Worm (Caenorhabditis elegans): ENCODE results near the gene M151.10.

Gene M151.10

ce11 chrII:3640197-3640596 lies at the start of gene M151.10:
Gene M151.10, minus strand, starts transcription at chrII:3640297.
- no peak for TF ChIP-seq M03D4.4 (tag; optimal IDR thresholded peaks at IDR 0.05)
- no peak for TF ChIP-seq flh-1 (GFP tag; optimal IDR thresholded peaks at IDR 0.05)
- TF ChIP-seq snpc-4 (tag; optimal IDR thresholded peaks at IDR 0.05), result no peak
- no peak for TF ChIP-seq nhr-28 (tag; optimal IDR thresholded peaks at IDR 0.05)
- TF ChIP-seq lsy-2 (tag; optimal IDR thresholded peaks at IDR 0.05), result no peak
- no peak for TF ChIP-seq nhr-237 (tag; optimal IDR thresholded peaks at IDR 0.05)
- no peak for TF ChIP-seq hlh-1 (tag; optimal IDR thresholded peaks at IDR 0.05)
- TF ChIP-seq nhr-76 (tag; optimal IDR thresholded peaks at IDR 0.05), result no peak
- no peak for TF ChIP-seq blmp-1 (tag; optimal IDR thresholded peaks at IDR 0.05)
- TF ChIP-seq tbx-8 (GFP tag; optimal IDR thresholded peaks at IDR 0.05), result no peak
- no peak for TF ChIP-seq nhr-2 (tag; optimal IDR thresholded peaks at IDR 0.05)
- TF ChIP-seq ceh-83 (GFP tag; optimal IDR thresholded peaks at IDR 0.05), result no peak
- no peak for TF ChIP-seq sptf-1 (tag; optimal IDR thresholded peaks at IDR 0.05)
- no peak for TF ChIP-seq ham-2 (GFP tag; optimal IDR thresholded peaks at IDR 0.05)
- no peak for TF ChIP-seq ztf-11 (tag; optimal IDR thresholded peaks at IDR 0.05)
- no peak for TF ChIP-seq cnd-1 (tag; optimal IDR thresholded peaks at IDR 0.05)
- TF ChIP-seq mls-2 (tag; optimal IDR thresholded peaks at IDR 0.05), result no peak

- TF ChIP-seq ceh-39 (tag; optimal IDR thresholded peaks at IDR 0.05) (no peak), cnd-1 (tag; optimal IDR thresholded peaks at IDR 0.05) (no peak), pha-4 (tag; optimal IDR thresholded peaks at IDR 0.05) (no peak), drap-1 (GFP tag; optimal IDR thresholded peaks at IDR 0.05) (no peak), ces-1 (GFP tag; optimal IDR thresholded peaks at IDR 0.05) (no peak), elt-1 (tag; optimal IDR thresholded peaks at IDR 0.05; ENCODE audit: borderline replicate concordance, insufficient read depth) (no peak), mab-5 (tag; optimal IDR thresholded peaks at IDR 0.05) (no peak), lin-13 (tag; optimal IDR thresholded peaks at IDR 0.05) (no peak), ztf-11 (tag; optimal IDR thresholded peaks at IDR 0.05) (no peak)
Observed at ce11 chrII:3688333-3688732, 48.2 kb upstream of the M151.10 start, which contains the start of gene ifas-1. Gene ifas-1, minus strand, starts transcription at chrII:3688719.

- no peak for TF ChIP-seq ztf-11 (tag; optimal IDR thresholded peaks at IDR 0.05)
- peak; percentile 77 for TF ChIP-seq zip-8 (tag; optimal IDR thresholded peaks at IDR 0.05)
Observed at ce11 chrII:3684487-3685067, 44.5 kb upstream of the M151.10 start.

ce11 chrII:3682770-3683234 lies 42.7 kb upstream of the M151.10 start, which contains the start of gene F19B10.1:
Gene F19B10.1, plus strand, starts transcription at chrII:3683184.
- no peak for TF ChIP-seq ceh-83 (GFP tag; optimal IDR thresholded peaks at IDR 0.05)
- no peak for TF ChIP-seq ceh-43 (GFP tag; optimal IDR thresholded peaks at IDR 0.05)
- peak; percentile 82 for TF ChIP-seq hlh-1 (tag; optimal IDR thresholded peaks at IDR 0.05)
- TF ChIP-seq zip-8 (tag; optimal IDR thresholded peaks at IDR 0.05), result no peak
- TF ChIP-seq nhr-12 (tag; optimal IDR thresholded peaks at IDR 0.05), result no peak
- TF ChIP-seq tbx-8 (GFP tag; optimal IDR thresholded peaks at IDR 0.05), result no peak
- TF ChIP-seq sptf-1 (tag; optimal IDR thresholded peaks at IDR 0.05), result no peak
- TF ChIP-seq M03D4.4 (tag; optimal IDR thresholded peaks at IDR 0.05), result no peak
- peak; percentile 66 for TF ChIP-seq unc-62 (GFP tag; optimal IDR thresholded peaks at IDR 0.05)
- TF ChIP-seq ztf-11 (tag; optimal IDR thresholded peaks at IDR 0.05), result no peak
- peak; percentile 22 for TF ChIP-seq lin-13 (tag; optimal IDR thresholded peaks at IDR 0.05)
- TF ChIP-seq ces-1 (GFP tag; optimal IDR thresholded peaks at IDR 0.05), result no peak
- TF ChIP-seq pha-4 (tag; optimal IDR thresholded peaks at IDR 0.05), result peak; percentile 10
- TF ChIP-seq mab-5 (tag; optimal IDR thresholded peaks at IDR 0.05), result no peak
- peak; percentile 26 for TF ChIP-seq mep-1 (tag; optimal IDR thresholded peaks at IDR 0.05)
- TF ChIP-seq unc-120 (tag; optimal IDR thresholded peaks at IDR 0.05; ENCODE audit: poor library complexity, severe bottlenecking), result no peak
- TF ChIP-seq unc-39 (tag; optimal IDR thresholded peaks at IDR 0.05), result no peak
- TF ChIP-seq bed-3 (GFP tag; optimal IDR thresholded peaks at IDR 0.05), result no peak
